Worm (Caenorhabditis elegans): Measurements from ENCODE around the gene sre-16.

sre-16 gene

DNA sequence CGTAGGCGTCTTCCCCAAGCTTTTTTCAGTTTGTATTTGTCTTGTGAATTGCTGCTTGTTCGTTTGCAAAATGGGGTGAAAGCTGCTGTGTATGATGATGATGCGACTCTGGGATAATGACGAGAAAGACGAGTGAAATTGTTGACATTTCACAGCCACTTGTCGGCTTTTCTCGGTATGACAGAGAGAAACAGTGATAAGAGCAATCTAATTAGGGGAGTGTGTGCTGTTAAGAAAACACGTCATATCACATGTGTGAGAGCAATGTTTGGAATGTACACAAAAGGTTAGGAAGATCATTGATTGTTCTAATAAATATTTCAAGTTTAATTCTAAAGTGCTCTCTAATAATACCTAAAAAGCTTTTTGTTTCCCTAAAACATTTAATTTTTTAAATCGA, 38.2 kb downstream of the sre-16 start (continued):
- TF ChIP-seq daf-8 (GFP tag; IDR thresholded peaks at IDR 0.05), result no peak
- no peak for TF ChIP-seq aha-1 (tag)

DNA sequence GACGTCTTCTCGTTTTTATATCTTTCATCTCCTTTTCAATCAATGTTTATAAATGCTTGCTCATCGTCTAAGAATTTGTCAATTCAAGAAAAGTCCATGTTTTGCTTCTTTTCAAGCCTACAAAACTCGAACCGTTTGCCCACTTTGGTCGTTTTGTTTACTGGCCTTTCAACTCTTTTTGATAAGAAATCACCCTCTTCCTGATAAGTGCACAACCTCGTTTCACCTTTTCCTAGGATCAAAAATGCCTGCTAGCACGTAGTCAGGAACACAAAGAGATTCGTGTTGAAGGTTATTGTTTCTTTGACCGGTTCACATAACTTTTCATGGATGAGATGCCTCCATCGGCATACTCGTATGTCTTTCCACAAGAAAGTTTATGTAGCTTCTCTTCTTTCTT, 39.3 kb downstream of the sre-16 start:
- no peak for TF ChIP-seq daf-16 (GFP tag; optimal IDR thresholded peaks at IDR 0.05)
- peak; percentile 90 for TF ChIP-seq daf-16 (tag; optimal IDR thresholded peaks at IDR 0.05)
- no peak for TF ChIP-seq nhr-111 (GFP tag; optimal IDR thresholded peaks at IDR 0.05)
- peak; percentile 45 for TF ChIP-seq nhr-28 (tag; optimal IDR thresholded peaks at IDR 0.05)
- peak; percentile 33; the same call in 1 of the 2 replicates for TF ChIP-seq dmd-6 (GFP tag; IDR thresholded peaks at IDR 0.05)
- no peak for TF ChIP-seq lin-29 (GFP tag; IDR thresholded peaks at IDR 0.05)
- no peak for TF ChIP-seq madf-5 (GFP tag; IDR thresholded peaks at IDR 0.05)
- TF ChIP-seq nhr-42 (GFP tag; IDR thresholded peaks at IDR 0.05), result no peak
- TF ChIP-seq nhr-41 (GFP tag; IDR thresholded peaks at IDR 0.05), result peak; percentile 63; the same call in 1 of the 2 replicates
- no peak for TF ChIP-seq lin-13 (GFP tag; optimal IDR thresholded peaks at IDR 0.05)
- TF ChIP-seq dve-1 (tag; optimal IDR thresholded peaks at IDR 0.05; ENCODE audit: insufficient read depth), result peak; percentile 17
- no peak for TF ChIP-seq T20F7.1 (GFP tag; optimal IDR thresholded peaks at IDR 0.05)
- TF ChIP-seq hlh-30 (tag; optimal IDR thresholded peaks at IDR 0.05; ENCODE audit: insufficient read depth), result no peak
- TF ChIP-seq mdl-1 (tag; optimal IDR thresholded peaks at IDR 0.05), result no peak
- TF ChIP-seq tra-1 (GFP tag; IDR thresholded peaks at IDR 0.05), result no peak
- TF ChIP-seq unc-62 (GFP tag; optimal IDR thresholded peaks at IDR 0.05 in 1 of 2), result peak in 1 of 2 experiments; percentile 74
- no peak for TF ChIP-seq unc-62 (tag; optimal IDR thresholded peaks at IDR 0.05)
- peak; percentile 33 for TF ChIP-seq hlh-11 (tag; optimal IDR thresholded peaks at IDR 0.05)
- TF ChIP-seq hif-1 (tag; optimal IDR thresholded peaks at IDR 0.05), result peak in 1 of 2 experiments; percentile 47
- TF ChIP-seq aha-1 (tag), result peak; percentile 76
- TF ChIP-seq F44E2.7 (GFP tag; IDR thresholded peaks at IDR 0.05), result no peak
- peak; percentile 49 for TF ChIP-seq pqm-1 (tag; optimal IDR thresholded peaks at IDR 0.05)

DNA sequence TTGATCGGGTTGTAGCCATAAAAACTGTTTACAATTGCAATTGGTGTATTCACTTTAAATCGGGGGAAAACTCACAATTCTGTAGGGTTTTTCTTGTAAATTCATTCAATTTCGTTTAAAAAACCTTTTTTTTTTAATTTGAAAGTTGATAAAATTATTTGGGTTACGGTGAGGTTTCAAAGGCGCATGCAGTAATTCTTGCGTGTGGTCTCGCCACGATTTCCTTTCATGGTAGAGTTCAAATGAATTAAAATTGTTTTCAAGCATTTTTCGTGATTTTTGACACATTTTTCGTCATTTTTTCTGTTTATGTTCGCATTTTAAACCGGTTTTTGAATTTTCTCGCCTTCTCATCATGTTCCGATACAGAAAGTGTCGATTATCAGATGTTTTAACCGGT, 41.2 kb downstream of the sre-16 start:
- TF ChIP-seq snpc-1.2 (GFP tag; IDR thresholded peaks at IDR 0.05), result peak; percentile 39; the same call in 1 of the 2 replicates
- peak; percentile 41 for TF ChIP-seq unc-130 (GFP tag; optimal IDR thresholded peaks at IDR 0.05)
- peak; percentile 72; the same call in 1 of the 2 replicates for TF ChIP-seq Y48G9A.11 (GFP tag; IDR thresholded peaks at IDR 0.05)
- no peak for TF ChIP-seq F49E8.2 (tag; optimal IDR thresholded peaks at IDR 0.05; ENCODE audit: borderline replicate concordance)

DNA sequence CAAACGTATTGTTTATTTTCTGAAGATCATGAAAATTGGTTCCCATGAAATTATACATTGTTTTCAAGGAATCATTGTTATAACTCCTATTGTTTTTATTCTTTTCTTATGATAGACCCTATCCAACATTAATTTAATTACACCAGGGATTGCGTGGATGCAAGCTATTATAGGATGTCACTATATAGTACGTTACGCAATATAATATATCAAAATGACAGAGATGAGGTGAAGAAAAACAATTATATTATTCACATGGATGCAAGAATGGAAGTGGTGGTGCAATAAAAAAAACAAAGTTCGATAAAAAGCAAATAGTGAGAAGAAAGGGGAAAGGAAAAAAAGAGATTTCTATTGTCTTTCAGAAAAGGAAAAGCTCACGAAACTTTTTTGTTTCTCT, 42.6 kb downstream of the sre-16 start:
- TF ChIP-seq ceh-44 (GFP tag; IDR thresholded peaks at IDR 0.05) (no peak), daf-16 (GFP tag; optimal IDR thresholded peaks at IDR 0.05) (no peak), daf-16 (tag; optimal IDR thresholded peaks at IDR 0.05) (no peak), egl-43 (GFP tag; IDR thresholded peaks at IDR 0.05) (no peak), hlh-30 (tag; optimal IDR thresholded peaks at IDR 0.05; ENCODE audit: insufficient read depth) (no peak), dmd-8 (GFP tag; IDR thresholded peaks at IDR 0.05) (no peak), Y75B8A.6 (GFP tag; IDR thresholded peaks at IDR 0.05) (no peak), zfp-3 (GFP tag; conservative IDR thresholded peaks at IDR 0.05) (no peak), F49E8.2 (tag; optimal IDR thresholded peaks at IDR 0.05; ENCODE audit: borderline replicate concordance) (no peak), ceh-32 (tag; optimal IDR thresholded peaks at IDR 0.05; ENCODE audit: poor library complexity) (no peak), lin-15B (tag; optimal IDR thresholded peaks at IDR 0.05) (no peak), dpl-1 (GFP tag; optimal IDR thresholded peaks at IDR 0.05) (no peak), dmd-9 (GFP tag; IDR thresholded peaks at IDR 0.05) (no peak), zip-2 (tag; optimal IDR thresholded peaks at IDR 0.05) (no peak), ztf-11 (tag; optimal IDR thresholded peaks at IDR 0.05) (no peak), mdl-1 (tag; optimal IDR thresholded peaks at IDR 0.05) (no peak), nhr-41 (GFP tag; IDR thresholded peaks at IDR 0.05) (no peak), skn-1 (tag; optimal IDR thresholded peaks at IDR 0.05) (no peak)

All from whole organism, L4 larva.